Fruit fly (Drosophila melanogaster) whole organism, embryonic: Measurements from ENCODE around the gene Hrd3.

Source experiments
- Atf-2 ChIP-seq: fragments of 200-800 bp; sonication (Bioruptor generic); optimal IDR thresholded peaks from 2 replicates; lab custom pipeline; 2016; ENCODE audit warnings: missing biosample characterization, missing genetic modification characterization
- B-H2 ChIP-seq: fragments of 200-800 bp; sonication (Bioruptor generic); optimal IDR thresholded peaks from 2 replicates; lab custom pipeline; 2018; ENCODE audit warnings: missing biosample characterization, mild to moderate bottlenecking, missing genetic modification characterization
- CG10979 ChIP-seq: fragments of 200-800 bp; sonication (Bioruptor generic); optimal IDR thresholded peaks from 2 replicates; lab custom pipeline; 2018; ENCODE audit warnings: missing biosample characterization, mild to moderate bottlenecking, missing genetic modification characterization, moderate library complexity
- CG11456 ChIP-seq: fragments of 200-800 bp; sonication (Bioruptor generic); IDR thresholded peaks from 3 replicates; pipeline ENCODE4 v1.3.6; 2022; ENCODE audit warnings: missing biosample characterization, missing genetic modification characterization
- CG11560 ChIP-seq: fragments of 200-800 bp; sonication (Bioruptor generic); IDR thresholded peaks from 3 replicates; pipeline ENCODE4 v1.3.6; 2022; ENCODE audit warnings: missing biosample characterization, missing genetic modification characterization
- CG12104 ChIP-seq: fragments of 200-800 bp; sonication (Bioruptor generic); optimal IDR thresholded peaks from 3 replicates; lab custom pipeline; 2016; ENCODE audit warnings: missing biosample characterization, missing genetic modification characterization
- CG12219 ChIP-seq: fragments of 200-800 bp; sonication (Bioruptor generic); optimal IDR thresholded peaks from 3 replicates; lab custom pipeline; 2018; ENCODE audit warnings: missing biosample characterization, mild to moderate bottlenecking, missing genetic modification characterization
- CG12299 ChIP-seq: fragments of 200-800 bp; sonication (Bioruptor generic); optimal IDR thresholded peaks from 2 replicates; lab custom pipeline; 2018; ENCODE audit warnings: missing biosample characterization, mild to moderate bottlenecking, missing genetic modification characterization
- CG12659 ChIP-seq: fragments of 200-800 bp; sonication (Bioruptor generic); optimal IDR thresholded peaks from 3 replicates; lab custom pipeline; 2017; ENCODE audit warnings: mild to moderate bottlenecking, missing biosample characterization, missing genetic modification reagents, missing genetic modification characterization
- CG15011 ChIP-seq: fragments of 200-800 bp; sonication (Bioruptor generic); optimal IDR thresholded peaks from 3 replicates; lab custom pipeline; 2018; ENCODE audit warnings: missing biosample characterization, mild to moderate bottlenecking, missing genetic modification characterization
- CG16863 ChIP-seq: fragments of 200-800 bp; sonication (Bioruptor generic); optimal IDR thresholded peaks from 3 replicates; lab custom pipeline; 2016; ENCODE audit warnings: missing biosample characterization, missing genetic modification characterization
- CG17612 ChIP-seq: fragments of 200-800 bp; sonication (Bioruptor generic); IDR thresholded peaks from 2 replicates; pipeline ENCODE4 v1.3.6; 2022; ENCODE audit warnings: missing biosample characterization, missing genetic modification characterization
- CG2202 ChIP-seq: fragments of 200-800 bp; sonication (Bioruptor generic); optimal IDR thresholded peaks from 2 replicates; lab custom pipeline; 2018; ENCODE audit warnings: missing biosample characterization, mild to moderate bottlenecking, missing genetic modification characterization
- CG2875 ChIP-seq: fragments of 200-800 bp; sonication (Bioruptor generic); optimal IDR thresholded peaks from 2 replicates; lab custom pipeline; 2017; ENCODE audit warnings: missing biosample characterization, mild to moderate bottlenecking, missing genetic modification characterization, missing genetic modification reagents
- CG4617 ChIP-seq: fragments of 200-800 bp; sonication (Bioruptor generic); optimal IDR thresholded peaks from 3 replicates; lab custom pipeline; 2016; ENCODE audit warnings: missing biosample characterization, missing genetic modification characterization, borderline replicate concordance
- CG6272 ChIP-seq: fragments of 200-800 bp; sonication (Bioruptor generic); IDR thresholded peaks from 2 replicates; pipeline ENCODE4 v1.3.6; 2022; ENCODE audit warnings: missing biosample characterization, missing genetic modification characterization
- CG6765 ChIP-seq: fragments of 200-800 bp; sonication (Bioruptor generic); optimal IDR thresholded peaks from 3 replicates; lab custom pipeline; 2017; ENCODE audit warnings: missing biosample characterization, mild to moderate bottlenecking, missing genetic modification characterization
- CG7839 ChIP-seq: fragments of 200-800 bp; sonication (Bioruptor generic); optimal IDR thresholded peaks from 3 replicates; lab custom pipeline; 2018; ENCODE audit warnings: missing biosample characterization, mild to moderate bottlenecking, missing genetic modification characterization, moderate library complexity
- CG7987 ChIP-seq: fragments of 200-800 bp; sonication (Bioruptor generic); optimal IDR thresholded peaks from 2 replicates; lab custom pipeline; 2018; ENCODE audit warnings: missing biosample characterization, mild to moderate bottlenecking, missing genetic modification characterization, moderate library complexity
- CG9817 ChIP-seq: fragments of 200-800 bp; sonication (Bioruptor generic); optimal IDR thresholded peaks from 2 replicates; lab custom pipeline; 2018; ENCODE audit warnings: missing biosample characterization, mild to moderate bottlenecking, missing genetic modification characterization, moderate library complexity
- Doc3 ChIP-seq: fragments of 200-800 bp; sonication (Bioruptor generic); IDR thresholded peaks from 3 replicates; pipeline ENCODE4 v1.3.6; 2022; ENCODE audit warnings: missing biosample characterization, missing genetic modification characterization; ENCODE audit not compliant: partially characterized antibody
- Drgx ChIP-seq: fragments of 200-800 bp; sonication (Bioruptor generic); IDR thresholded peaks from 2 replicates; pipeline ENCODE4 v1.3.6; 2022; ENCODE audit warnings: missing biosample characterization, missing genetic modification characterization
- E2f1 ChIP-seq: fragments of 200-800 bp; sonication (Bioruptor generic); IDR thresholded peaks from 2 replicates; pipeline ENCODE4 v1.3.6; 2022; ENCODE audit warnings: missing biosample characterization, missing genetic modification characterization
- MBD-R2 ChIP-seq: fragments of 200-800 bp; sonication (Bioruptor generic); IDR thresholded peaks from 2 replicates; pipeline ENCODE4 v1.3.6; 2022; ENCODE audit warnings: missing biosample characterization, missing genetic modification characterization
- Optix ChIP-seq: fragments of 200-800 bp; sonication (Bioruptor generic); IDR thresholded peaks from 3 replicates; pipeline ENCODE4 v1.3.6; 2022; ENCODE audit warnings: missing biosample characterization, missing genetic modification characterization
- Spps ChIP-seq: fragments of 200-800 bp; sonication (Bioruptor generic); optimal IDR thresholded peaks from 2 replicates; lab custom pipeline; 2018; ENCODE audit warnings: missing biosample characterization, mild to moderate bottlenecking, missing genetic modification characterization
- Sry-δ ChIP-seq: fragments of 200-800 bp; sonication (Bioruptor generic); optimal IDR thresholded peaks from 2 replicates; lab custom pipeline; 2016; ENCODE audit warnings: missing biosample characterization, missing genetic modification characterization
- Ssrp ChIP-seq: fragments of 200-800 bp; sonication (Bioruptor generic); optimal IDR thresholded peaks from 2 replicates; lab custom pipeline; 2018; ENCODE audit warnings: missing biosample characterization, mild to moderate bottlenecking, missing genetic modification characterization, moderate library complexity
- Taf1 ChIP-seq: fragments of 200-800 bp; sonication (Bioruptor generic); IDR thresholded peaks from 2 replicates; pipeline ENCODE4 v1.3.6; 2022; ENCODE audit warnings: missing biosample characterization, missing genetic modification characterization
- bowl ChIP-seq: fragments of 200-800 bp; sonication (Bioruptor generic); IDR thresholded peaks from 2 replicates; pipeline ENCODE4 v1.3.6; 2022; ENCODE audit warnings: missing biosample characterization, missing genetic modification characterization
- cad ChIP-seq: fragments of >200 bp; optimal IDR thresholded peaks from 2 replicates; lab custom pipeline; 2017; ENCODE audit warnings: missing biosample characterization, missing genetic modification characterization
- disco-r ChIP-seq: fragments of 200-800 bp; sonication (Bioruptor generic); optimal IDR thresholded peaks from 2 replicates; lab custom pipeline; 2016; ENCODE audit warnings: missing biosample characterization, missing genetic modification characterization
- dmrt99B ChIP-seq: fragments of 200-800 bp; sonication (Bioruptor generic); optimal IDR thresholded peaks from 2 replicates; lab custom pipeline; 2018; ENCODE audit warnings: missing biosample characterization, mild to moderate bottlenecking, missing genetic modification characterization, moderate library complexity
- gem ChIP-seq: fragments of 200-800 bp; sonication (Bioruptor generic); optimal IDR thresholded peaks from 2 replicates; lab custom pipeline; 2019; ENCODE audit warnings: missing biosample characterization, mild to moderate bottlenecking, missing genetic modification characterization, moderate library complexity
- gfzf ChIP-seq: fragments of 200-800 bp; sonication (Bioruptor generic); optimal IDR thresholded peaks from 2 replicates; lab custom pipeline; 2016; ENCODE audit warnings: missing biosample characterization, mild to moderate bottlenecking, missing genetic modification characterization, moderate library complexity
- ham ChIP-seq: fragments of 200-800 bp; sonication (Bioruptor generic); IDR thresholded peaks from 2 replicates; pipeline ENCODE4 v1.3.6; 2022; ENCODE audit warnings: missing biosample characterization, missing genetic modification characterization
- ind ChIP-seq: fragments of 200-800 bp; sonication (Bioruptor generic); optimal IDR thresholded peaks from 3 replicates; lab custom pipeline; 2016; ENCODE audit warnings: missing biosample characterization, missing genetic modification characterization
- jumu ChIP-seq: fragments of 200-800 bp; sonication (Bioruptor generic); optimal IDR thresholded peaks from 3 replicates; lab custom pipeline; 2016; ENCODE audit warnings: missing biosample characterization, missing genetic modification characterization
- knrl ChIP-seq: fragments of 200-800 bp; sonication (Bioruptor generic); IDR thresholded peaks from 3 replicates; pipeline ENCODE4 v1.3.6; 2022; ENCODE audit warnings: missing biosample characterization, missing genetic modification characterization; ENCODE audit not compliant: partially characterized antibody
- org-1 ChIP-seq: fragments of 200-800 bp; sonication (Bioruptor generic); optimal IDR thresholded peaks from 2 replicates; lab custom pipeline; 2017; ENCODE audit warnings: missing biosample characterization, missing genetic modification characterization
- pan ChIP-seq, 4 experiments: fragments of >200 bp in 3 of 4; fragments of 200-800 bp in 1 of 4; sonication (Bioruptor generic) in 1 of 4; optimal IDR thresholded peaks in 3 of 4; IDR thresholded peaks in 1 of 4; 2 replicates each; pipeline versions ENCODE4 v1.3.6 to Lab custom; 2017 to 2022; ENCODE audit warnings: missing biosample characterization in 2 of 4, missing genetic modification characterization in 2 of 4, mixed read lengths in 1 of 4
- sd ChIP-seq: fragments of 200-800 bp; sonication (Bioruptor generic); optimal IDR thresholded peaks from 3 replicates; lab custom pipeline; 2018; ENCODE audit warnings: missing biosample characterization, mild to moderate bottlenecking, missing genetic modification characterization, moderate library complexity
- shn ChIP-seq: fragments of 200-800 bp; sonication (Bioruptor generic); optimal IDR thresholded peaks from 3 replicates; lab custom pipeline; 2016; ENCODE audit warnings: missing biosample characterization, missing genetic modification characterization
- sob ChIP-seq: fragments of 200-800 bp; sonication (Bioruptor generic); IDR thresholded peaks from 2 replicates; pipeline ENCODE4 v1.3.6; 2022; ENCODE audit warnings: missing biosample characterization, missing genetic modification characterization
- stwl ChIP-seq: fragments of 200-800 bp; sonication (Bioruptor generic); optimal IDR thresholded peaks from 3 replicates; lab custom pipeline; 2018; ENCODE audit warnings: missing biosample characterization, mild to moderate bottlenecking, missing genetic modification characterization, moderate library complexity
- vfl ChIP-seq: fragments of 200-800 bp; sonication (Bioruptor generic); optimal IDR thresholded peaks from 2 replicates; lab custom pipeline; 2016; ENCODE audit warnings: missing biosample characterization, missing genetic modification characterization
- vnd ChIP-seq: fragments of 200-800 bp; sonication (Bioruptor generic); IDR thresholded peaks from 3 replicates; pipeline ENCODE4 v1.3.6; 2022; ENCODE audit warnings: missing biosample characterization, missing genetic modification characterization; ENCODE audit not compliant: partially characterized antibody
- yki ChIP-seq: fragments of >200 bp; optimal IDR thresholded peaks from 3 replicates; lab custom pipeline; 2018

The Hrd3 gene

DNA sequence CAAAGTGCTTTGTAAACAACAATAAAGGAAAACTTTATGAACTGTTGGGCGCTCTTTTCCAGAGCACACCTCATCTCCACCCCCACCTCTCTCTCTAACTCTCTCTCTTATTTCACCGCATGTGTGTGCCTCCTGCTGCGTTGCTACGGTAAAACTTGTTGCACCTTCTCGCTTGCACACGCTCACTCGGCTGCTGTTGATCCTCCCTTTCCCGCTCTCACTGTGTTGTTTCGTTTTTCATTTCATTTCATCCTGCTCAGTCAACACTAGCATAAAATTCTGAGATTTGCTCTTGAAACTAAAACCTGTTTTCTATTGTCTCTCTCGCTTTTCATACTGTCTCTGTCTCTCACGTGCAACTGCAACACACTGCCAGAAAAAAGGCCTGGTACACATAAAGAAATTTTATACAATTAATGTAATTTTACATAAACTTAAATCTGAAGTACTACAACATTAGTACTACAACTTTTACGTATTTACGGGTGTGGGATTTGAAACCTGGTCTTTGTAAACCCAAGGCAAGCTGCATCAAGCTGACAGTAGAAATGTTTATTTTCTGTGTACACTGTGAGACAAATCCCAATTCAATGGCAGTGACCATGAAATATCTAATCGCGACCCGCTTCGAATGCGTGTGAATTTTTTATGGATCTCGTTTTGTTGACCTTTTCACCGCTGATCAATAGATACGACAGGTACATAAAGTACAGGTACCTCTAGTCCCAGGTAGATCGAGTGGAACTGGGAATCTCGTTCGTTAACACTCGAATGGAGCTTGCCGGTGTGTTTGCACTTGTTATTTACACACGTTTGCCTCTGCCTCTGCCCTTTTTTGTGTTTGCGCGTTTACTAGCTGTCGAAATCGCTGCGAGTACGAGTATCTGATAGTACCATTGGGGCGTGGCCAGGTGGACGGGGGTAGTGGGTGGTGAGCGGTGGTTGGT, 24.4 kb upstream of the Hrd3 start:
- TF ChIP-seq CG9817: peak; percentile 32
- TF ChIP-seq CG7987: peak; percentile 88
- TF ChIP-seq Sry-δ (GFP tag; lab: Kevin White, UChicago): peak; percentile 27
- peak; percentile 80 for TF ChIP-seq ind (GFP tag; lab: Kevin White, UChicago)
- TF ChIP-seq org-1 (GFP tag; lab: Kevin White, UChicago): peak; percentile 78
- TF ChIP-seq CG11456: 0 out of 3 replicates have a peak, but pooled peaks have one; percentile 57
- TF ChIP-seq Drgx (GFP tag; lab: Robert Waterston, UW): peak; percentile 88
- no peak for TF ChIP-seq yki (lab: Kevin White, UChicago)
- TF ChIP-seq shn (GFP tag; lab: Kevin White, UChicago): peak; percentile 54
- TF ChIP-seq CG12659 (GFP tag; lab: Kevin White, UChicago): peak; percentile 75
- TF ChIP-seq gfzf (GFP tag; lab: Kevin White, UChicago): no peak
- peak; percentile 55 for TF ChIP-seq disco-r (GFP tag; lab: Kevin White, UChicago)
- TF ChIP-seq cad (GFP tag; lab: Kevin White, UChicago): peak; percentile 11
- peak; percentile 88 for TF ChIP-seq CG16863
- TF ChIP-seq Doc3 (GFP tag; lab: Robert Waterston, UW): no peak
- no peak for TF ChIP-seq ham (GFP tag; lab: Robert Waterston, UW)
- TF ChIP-seq sd: peak; percentile 48
- TF ChIP-seq stwl: peak; percentile 57
- peak; percentile 92 for TF ChIP-seq dmrt99B
- peak; percentile 58 for TF ChIP-seq vfl (GFP tag; lab: Kevin White, UChicago)
- TF ChIP-seq Taf1 (GFP tag; lab: Robert Waterston, UW): no peak
- TF ChIP-seq bowl (GFP tag; lab: Robert Waterston, UW): no peak
- TF ChIP-seq pan (optimal IDR thresholded peaks at IDR 0.05; lab: Kevin White, UChicago): no peak
- peak in 1 of 2 experiments; percentile 81 for TF ChIP-seq pan (GFP tag; optimal IDR thresholded peaks at IDR 0.05 in 1 of 2, IDR thresholded peaks at IDR 0.05 in 1 of 2)
- TF ChIP-seq jumu: peak; percentile 78
- TF ChIP-seq CG12219 (GFP tag; lab: Kevin White, UChicago): peak; percentile 82
- TF ChIP-seq gem (tag; lab: Kevin White, UChicago): peak; percentile 95
- TF ChIP-seq Spps (tag; lab: Kevin White, UChicago): peak; percentile 92
- peak; percentile 76 for TF ChIP-seq CG12299 (tag; lab: Kevin White, UChicago)
- TF ChIP-seq CG12104: peak; percentile 70
- peak; percentile 37; the same call in 1 of the 3 replicates for TF ChIP-seq CG11560 (tag; lab: Robert Waterston, UW)
- TF ChIP-seq CG6765 (GFP tag; lab: Kevin White, UChicago): peak; percentile 78
- TF ChIP-seq E2f1: peak; percentile 78
- peak; percentile 91 for TF ChIP-seq CG7839 (tag; lab: Kevin White, UChicago)
- TF ChIP-seq CG2202 (tag; lab: Kevin White, UChicago): peak; percentile 93
- peak; percentile 64 for TF ChIP-seq CG4617 (GFP tag; lab: Kevin White, UChicago)
- TF ChIP-seq knrl (GFP tag; lab: Robert Waterston, UW): no peak
- no peak for TF ChIP-seq vnd (GFP tag; lab: Robert Waterston, UW)
- peak; percentile 70 for TF ChIP-seq CG15011 (GFP tag; lab: Kevin White, UChicago)
- peak; percentile 32; the same call in 1 of the 2 replicates for TF ChIP-seq MBD-R2 (GFP tag; lab: Robert Waterston, UW)
- peak; percentile 97 for TF ChIP-seq CG10979
- peak; percentile 82 for TF ChIP-seq Atf-2 (GFP tag; lab: Kevin White, UChicago)
- peak; percentile 52 for TF ChIP-seq B-H2
- TF ChIP-seq CG17612 (GFP tag; lab: Robert Waterston, UW): no peak; the same call in 1 of the 2 replicates
- TF ChIP-seq CG2875: peak; percentile 93
- peak; percentile 94 for TF ChIP-seq Ssrp (tag; lab: Kevin White, UChicago)
- TF ChIP-seq CG6272 (GFP tag; lab: Robert Waterston, UW): peak; percentile 76
- TF ChIP-seq Optix: peak; percentile 86
- peak; percentile 21 for TF ChIP-seq sob (GFP tag; lab: Robert Waterston, UW)
